Fruit fly (Drosophila melanogaster): Measurements from ENCODE around the gene CG10877.

CG10877 gene

dm6 chr3R:20560019-20560667 lies 3.7 kb downstream of the CG10877 start, which contains the start of gene CG15922 (continued):
- TF ChIP-seq sc (optimal IDR thresholded peaks at IDR 0.05), result no peak
- no peak for TF ChIP-seq sc (GFP tag; optimal IDR thresholded peaks at IDR 0.05)
- peak; percentile 2 for TF ChIP-seq CG13296 (GFP tag; optimal IDR thresholded peaks at IDR 0.05)
- peak; percentile 16; the same call in 1 of the 2 replicates for TF ChIP-seq Drgx (GFP tag; IDR thresholded peaks at IDR 0.05)
- no peak for TF ChIP-seq Mrtf (GFP tag; IDR thresholded peaks at IDR 0.05)
- peak; percentile 30 for TF ChIP-seq az2 (GFP tag; optimal IDR thresholded peaks at IDR 0.05)
- no peak for TF ChIP-seq zen (tag; optimal IDR thresholded peaks at IDR 0.05)
- no peak for TF ChIP-seq emc (GFP tag; optimal IDR thresholded peaks at IDR 0.05)
- TF ChIP-seq Chrac-16 (GFP tag; optimal IDR thresholded peaks at IDR 0.05), result no peak
- peak; percentile 12 for TF ChIP-seq gro (GFP tag; optimal IDR thresholded peaks at IDR 0.05)
- TF ChIP-seq C15 (GFP tag; IDR thresholded peaks at IDR 0.05), result no peak
- TF ChIP-seq CG9797 (GFP tag; optimal IDR thresholded peaks at IDR 0.05), result peak; percentile 65
- no peak for TF ChIP-seq CG13287 (GFP tag; IDR thresholded peaks at IDR 0.05; ENCODE audit: partially characterized antibody)
- no peak for TF ChIP-seq CG6683 (GFP tag; optimal IDR thresholded peaks at IDR 0.05)
- TF ChIP-seq nau (GFP tag; optimal IDR thresholded peaks at IDR 0.05), result no peak
- no peak for TF ChIP-seq Taf1 (GFP tag; IDR thresholded peaks at IDR 0.05)
- TF ChIP-seq CG1647 (GFP tag; optimal IDR thresholded peaks at IDR 0.05), result no peak
- TF ChIP-seq Tbp (GFP tag; optimal IDR thresholded peaks at IDR 0.05), result no peak
- no peak for TF ChIP-seq twi (tag; optimal IDR thresholded peaks at IDR 0.05)
- no peak for TF ChIP-seq Poxn (GFP tag; IDR thresholded peaks at IDR 0.05)
- peak; percentile 41; the same call in 1 of the 2 replicates for TF ChIP-seq HLH3B (GFP tag; IDR thresholded peaks at IDR 0.05)
- TF ChIP-seq CG12071 (GFP tag; optimal IDR thresholded peaks at IDR 0.05), result no peak
- no peak for TF ChIP-seq sim (GFP tag; IDR thresholded peaks at IDR 0.05)
- TF ChIP-seq CG10431 (GFP tag; optimal IDR thresholded peaks at IDR 0.05), result no peak
- TF ChIP-seq CG32532 (GFP tag; IDR thresholded peaks at IDR 0.05), result no peak
- no peak for TF ChIP-seq NK7.1 (GFP tag; optimal IDR thresholded peaks at IDR 0.05)
- TF ChIP-seq Hsf (GFP tag; optimal IDR thresholded peaks at IDR 0.05), result no peak
- TF ChIP-seq CG5245 (GFP tag; optimal IDR thresholded peaks at IDR 0.05), result no peak
- no peak for TF ChIP-seq gcm2 (GFP tag; optimal IDR thresholded peaks at IDR 0.05)
- TF ChIP-seq gfzf (GFP tag; optimal IDR thresholded peaks at IDR 0.05), result peak; percentile 77
- TF ChIP-seq CG7839 (tag; optimal IDR thresholded peaks at IDR 0.05), result peak; percentile 17
- no peak for TF ChIP-seq oc (tag; optimal IDR thresholded peaks at IDR 0.05)
- no peak for TF ChIP-seq CG4404 (GFP tag; IDR thresholded peaks at IDR 0.05)
- TF ChIP-seq Myb (GFP tag; optimal IDR thresholded peaks at IDR 0.05), result peak; percentile 3
- no peak for TF ChIP-seq fu2 (GFP tag; optimal IDR thresholded peaks at IDR 0.05)
- no peak for TF ChIP-seq HLHmδ (GFP tag; optimal IDR thresholded peaks at IDR 0.05)
- TF ChIP-seq CG17612 (GFP tag; IDR thresholded peaks at IDR 0.05), result no peak
- TF ChIP-seq CG30020 (tag; optimal IDR thresholded peaks at IDR 0.05), result no peak
- TF ChIP-seq CG2678 (tag; optimal IDR thresholded peaks at IDR 0.05), result peak; percentile 50
- TF ChIP-seq pan (optimal IDR thresholded peaks at IDR 0.05), result no peak
- peak in 1 of 2 experiments; percentile 34 for TF ChIP-seq pan (GFP tag; optimal IDR thresholded peaks at IDR 0.05 in 1 of 2, IDR thresholded peaks at IDR 0.05 in 1 of 2)
- TF ChIP-seq CG34422 (GFP tag; IDR thresholded peaks at IDR 0.05), result no peak
- TF ChIP-seq YL-1 (GFP tag; optimal IDR thresholded peaks at IDR 0.05), result peak; percentile 8
- TF ChIP-seq crp (GFP tag; optimal IDR thresholded peaks at IDR 0.05), result no peak
- TF ChIP-seq sob (GFP tag; IDR thresholded peaks at IDR 0.05), result no peak
- TF ChIP-seq unc-4 (GFP tag; IDR thresholded peaks at IDR 0.05; ENCODE audit: partially characterized antibody), result 0 out of 2 replicates have a peak, but pooled peaks have one; percentile 13
- TF ChIP-seq zen2 (GFP tag; IDR thresholded peaks at IDR 0.05; ENCODE audit: partially characterized antibody), result no peak
- TF ChIP-seq CG15011 (GFP tag; optimal IDR thresholded peaks at IDR 0.05), result no peak
- no peak for TF ChIP-seq chn (GFP tag; optimal IDR thresholded peaks at IDR 0.05)
- no peak for TF ChIP-seq dan (GFP tag; IDR thresholded peaks at IDR 0.05)
- no peak for TF ChIP-seq trh (GFP tag; optimal IDR thresholded peaks at IDR 0.05)
